Worm (Caenorhabditis elegans) whole organism, young adult: ENCODE data around the gene oig-4.

Experiments
- C06A6.2 ChIP-seq: fragments of 200-800 bp; sonication (Bioruptor generic); conservative IDR thresholded peaks from 2 replicates; pipeline ENCODE4 v1.3.6; 2022; ENCODE audit warnings: missing genetic modification characterization, missing compliant biosample characterization
- K12H6.12 ChIP-seq: fragments of 200-800 bp; sonication (Bioruptor generic); optimal IDR thresholded peaks from 2 replicates; lab custom pipeline; 2018; ENCODE audit warnings: mild to moderate bottlenecking, missing genetic modification characterization, missing compliant biosample characterization
- ama-1 ChIP-seq, 3 experiments: fragments of 150-350 bp in 1 of 3; sonication (generic microtip) in 2 of 3; optimal IDR thresholded peaks; 2 replicates each; lab custom pipeline; 2014 to 2018; ENCODE audit warnings: missing biosample characterization in 2 of 3, missing genetic modification characterization in 2 of 3, missing genetic modification reagents in 2 of 3
- attf-6 ChIP-seq: fragments of 200-800 bp; sonication (Bioruptor generic); IDR thresholded peaks from 2 replicates; pipeline ENCODE4 v1.3.6; 2022; ENCODE audit warnings: missing genetic modification reagents, missing genetic modification characterization, missing compliant biosample characterization
- ceh-58 ChIP-seq: fragments of 200-800 bp; sonication (Bioruptor generic); IDR thresholded peaks from 2 replicates; pipeline ENCODE4 v1.3.6; 2022; ENCODE audit warnings: missing genetic modification characterization, missing compliant biosample characterization
- egl-18 ChIP-seq: fragments of 200-800 bp; sonication (Bioruptor generic); IDR thresholded peaks from 2 replicates; pipeline ENCODE4 v1.3.6; 2022; ENCODE audit warnings: missing genetic modification reagents, missing genetic modification characterization, missing compliant biosample characterization
- lir-1 ChIP-seq: fragments of 200-800 bp; sonication (Bioruptor generic); conservative IDR thresholded peaks from 2 replicates; pipeline ENCODE4 v1.3.6; 2022; ENCODE audit warnings: missing genetic modification reagents, missing genetic modification characterization, missing compliant biosample characterization
- snpc-1.1 ChIP-seq: sonication (generic microtip); optimal IDR thresholded peaks from 2 replicates; lab custom pipeline; 2017; ENCODE audit warnings: missing genetic modification characterization, mild to moderate bottlenecking, missing compliant biosample characterization, antibody characterized with exemption, moderate library complexity, missing genotype, missing genetic modification reagents; ENCODE audit not compliant: insufficient read depth
- somi-1 ChIP-seq: fragments of 200-800 bp; sonication (Bioruptor generic); optimal IDR thresholded peaks from 2 replicates; lab custom pipeline; 2018; ENCODE audit warnings: mild to moderate bottlenecking, missing genetic modification characterization, missing compliant biosample characterization
- tlf-1 ChIP-seq: fragments of 200-800 bp; sonication (Bioruptor generic); optimal IDR thresholded peaks from 2 replicates; lab custom pipeline; 2018; ENCODE audit warnings: mild to moderate bottlenecking, missing genetic modification characterization, missing compliant biosample characterization
- unc-130 ChIP-seq: sonication (generic microtip); optimal IDR thresholded peaks from 2 replicates; lab custom pipeline; 2016; ENCODE audit warnings: missing genetic modification reagents, missing genetic modification characterization, missing compliant biosample characterization
- ztf-18 ChIP-seq: sonication (generic microtip); optimal IDR thresholded peaks from 2 replicates; lab custom pipeline; 2016; ENCODE audit warnings: missing genotype, mild to moderate bottlenecking, missing genetic modification characterization, missing compliant biosample characterization
- ztf-3 ChIP-seq: fragments of 200-800 bp; sonication (Bioruptor generic); optimal IDR thresholded peaks from 2 replicates; lab custom pipeline; 2018; ENCODE audit warnings: mild to moderate bottlenecking, missing genetic modification characterization, missing compliant biosample characterization

DNA sequence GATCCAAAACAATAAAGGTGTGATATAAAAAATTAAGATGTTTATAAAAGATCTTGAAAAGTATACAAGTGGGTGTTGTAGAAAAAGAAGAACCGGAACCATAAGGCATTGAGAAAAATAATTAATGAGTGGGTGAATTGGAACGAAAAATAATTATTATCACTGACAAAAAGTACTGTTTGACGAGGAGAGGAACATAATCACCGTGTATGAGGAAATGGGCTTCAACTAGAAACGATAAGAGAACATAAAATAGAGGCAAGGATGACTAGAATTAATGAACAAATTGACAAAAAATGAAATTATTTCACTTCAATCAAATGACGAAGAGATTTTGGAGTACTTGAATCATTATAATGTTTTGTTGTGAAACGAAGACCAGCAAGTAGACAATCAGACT is 4.9 kb downstream of the oig-4 start:
- TF ChIP-seq K12H6.12 (tag; lab: Kevin White, UChicago) = no peak
- no peak for TF ChIP-seq ztf-18 (tag; lab: Kevin White, UChicago)
- no peak for TF ChIP-seq egl-18 (GFP tag; lab: Robert Waterston, UW)
- no peak for TF ChIP-seq ama-1 (optimal IDR thresholded peaks at IDR 0.05; lab: Kevin White, UChicago)
- TF ChIP-seq ama-1 (GFP tag; optimal IDR thresholded peaks at IDR 0.05; lab: Kevin White, UChicago) = no peak
- no peak for TF ChIP-seq tlf-1 (GFP tag; lab: Kevin White, UChicago)
- no peak for TF ChIP-seq attf-6 (GFP tag; lab: Robert Waterston, UW)
- no peak for TF ChIP-seq snpc-1.1 (tag; lab: Kevin White, UChicago)
- no peak for TF ChIP-seq ceh-58
- TF ChIP-seq C06A6.2 = no peak
- no peak for TF ChIP-seq ztf-3 (GFP tag; lab: Kevin White, UChicago)
- TF ChIP-seq somi-1 = no peak
- no peak for TF ChIP-seq lir-1
- TF ChIP-seq unc-130 (GFP tag; lab: Kevin White, UChicago) = no peak
